Fruit fly (Drosophila melanogaster) whole organism, embryonic: ENCODE results near the gene CG17650.

ENCODE experiments used
- CG10267 ChIP-seq: fragments of 200-800 bp; sonication (Bioruptor generic); optimal IDR thresholded peaks from 2 replicates; lab custom pipeline; 2018; ENCODE audit warnings: missing biosample characterization, mild to moderate bottlenecking, missing genetic modification characterization, moderate library complexity
- CG11504 ChIP-seq: fragments of 200-800 bp; sonication (Bioruptor generic); optimal IDR thresholded peaks from 3 replicates; lab custom pipeline; 2019; ENCODE audit warnings: missing biosample characterization, mild to moderate bottlenecking, missing genetic modification characterization, moderate library complexity
- CG12155 ChIP-seq: fragments of 200-800 bp; sonication (Bioruptor generic); optimal IDR thresholded peaks from 3 replicates; lab custom pipeline; 2016; ENCODE audit warnings: missing biosample characterization, missing genetic modification characterization
- CG14860 ChIP-seq: fragments of 200-800 bp; sonication (Bioruptor generic); IDR thresholded peaks from 3 replicates; pipeline ENCODE4 v1.3.6; 2022; ENCODE audit warnings: missing biosample characterization, missing genetic modification characterization; ENCODE audit not compliant: partially characterized antibody
- CG2116 ChIP-seq: fragments of 200-800 bp; sonication (Bioruptor generic); optimal IDR thresholded peaks from 3 replicates; lab custom pipeline; 2018; ENCODE audit warnings: missing biosample characterization, mild to moderate bottlenecking, missing genetic modification characterization
- CG32532 ChIP-seq: fragments of 200-800 bp; sonication (Bioruptor generic); IDR thresholded peaks from 2 replicates; pipeline ENCODE4 v1.3.6; 2022; ENCODE audit warnings: missing biosample characterization, missing genetic modification characterization
- CG34376 ChIP-seq: fragments of 200-800 bp; sonication (Bioruptor generic); optimal IDR thresholded peaks from 2 replicates; lab custom pipeline; 2018; ENCODE audit warnings: missing biosample characterization, mild to moderate bottlenecking, missing genetic modification characterization
- CG42726 ChIP-seq: fragments of 200-800 bp; sonication (Bioruptor generic); IDR thresholded peaks from 2 replicates; pipeline ENCODE4 v1.3.6; 2022; ENCODE audit warnings: missing biosample characterization, missing genetic modification characterization; ENCODE audit not compliant: partially characterized antibody
- CG43689 ChIP-seq: fragments of 200-800 bp; sonication (Bioruptor generic); IDR thresholded peaks from 2 replicates; pipeline ENCODE4 v1.3.6; 2022; ENCODE audit warnings: missing biosample characterization, missing genetic modification characterization
- CG4617 ChIP-seq: fragments of 200-800 bp; sonication (Bioruptor generic); optimal IDR thresholded peaks from 3 replicates; lab custom pipeline; 2016; ENCODE audit warnings: missing biosample characterization, missing genetic modification characterization, borderline replicate concordance
- CG7987 ChIP-seq: fragments of 200-800 bp; sonication (Bioruptor generic); optimal IDR thresholded peaks from 2 replicates; lab custom pipeline; 2018; ENCODE audit warnings: missing biosample characterization, mild to moderate bottlenecking, missing genetic modification characterization, moderate library complexity
- CG8924 ChIP-seq: fragments of 200-800 bp; optimal IDR thresholded peaks from 3 replicates; lab custom pipeline; 2019; ENCODE audit warnings: missing biosample characterization, mild to moderate bottlenecking, missing genetic modification characterization, moderate library complexity
- CG9797 ChIP-seq: fragments of 200-800 bp; sonication (Bioruptor generic); optimal IDR thresholded peaks from 3 replicates; lab custom pipeline; 2018; ENCODE audit warnings: missing biosample characterization, mild to moderate bottlenecking, missing genetic modification characterization
- CG9817 ChIP-seq: fragments of 200-800 bp; sonication (Bioruptor generic); optimal IDR thresholded peaks from 2 replicates; lab custom pipeline; 2018; ENCODE audit warnings: missing biosample characterization, mild to moderate bottlenecking, missing genetic modification characterization, moderate library complexity
- CG9932 ChIP-seq: fragments of 200-800 bp; sonication (Bioruptor generic); IDR thresholded peaks from 2 replicates; pipeline ENCODE4 v1.3.6; 2022; ENCODE audit warnings: missing biosample characterization, missing genetic modification characterization
- Chrac-16 ChIP-seq: fragments of 200-800 bp; sonication (Bioruptor generic); optimal IDR thresholded peaks from 3 replicates; lab custom pipeline; 2016; ENCODE audit warnings: missing biosample characterization, missing genetic modification characterization
- Dad ChIP-seq: fragments of 200-800 bp; sonication (Bioruptor generic); optimal IDR thresholded peaks from 3 replicates; lab custom pipeline; 2016; ENCODE audit warnings: missing biosample characterization, missing genetic modification characterization
- Dip3 ChIP-seq: fragments of 200-800 bp; sonication (Bioruptor generic); optimal IDR thresholded peaks from 3 replicates; lab custom pipeline; 2016; ENCODE audit warnings: missing biosample characterization, missing genetic modification characterization
- Dll ChIP-seq: fragments of 200-800 bp; sonication (Bioruptor generic); IDR thresholded peaks from 4 replicates; pipeline ENCODE4 v1.3.6; 2022; ENCODE audit warnings: missing biosample characterization, missing genetic modification characterization; ENCODE audit not compliant: partially characterized antibody
- Doc3 ChIP-seq: fragments of 200-800 bp; sonication (Bioruptor generic); IDR thresholded peaks from 3 replicates; pipeline ENCODE4 v1.3.6; 2022; ENCODE audit warnings: missing biosample characterization, missing genetic modification characterization; ENCODE audit not compliant: partially characterized antibody
- HLH4C ChIP-seq: fragments of 200-800 bp; sonication (Bioruptor generic); IDR thresholded peaks from 3 replicates; pipeline ENCODE4 v1.3.6; 2022; ENCODE audit warnings: missing biosample characterization, missing genetic modification characterization; ENCODE audit not compliant: partially characterized antibody
- HLH54F ChIP-seq: fragments of 200-800 bp; sonication (Bioruptor generic); optimal IDR thresholded peaks from 3 replicates; lab custom pipeline; 2016; ENCODE audit warnings: missing biosample characterization, missing genetic modification characterization
- Med ChIP-seq: fragments of 200-800 bp; sonication (Bioruptor generic); peaks from one replicate; lab custom pipeline; 2016; ENCODE audit warnings: missing biosample characterization, missing genetic modification characterization, mild to moderate bottlenecking, inconsistent platforms, moderate library complexity
- NC2α ChIP-seq: fragments of 200-800 bp; sonication (Bioruptor generic); optimal IDR thresholded peaks from 2 replicates; lab custom pipeline; 2016; ENCODE audit warnings: missing biosample characterization, missing genetic modification characterization
- Opbp ChIP-seq: fragments of 200-800 bp; sonication (Bioruptor generic); IDR thresholded peaks from 3 replicates; pipeline ENCODE4 v1.3.6; 2022; ENCODE audit warnings: missing biosample characterization, missing genetic modification characterization; ENCODE audit not compliant: partially characterized antibody
- Pdp1 ChIP-seq, 2 experiments: fragments of 200-800 bp; sonication (Bioruptor generic); optimal IDR thresholded peaks; 3 replicates each; lab custom pipeline; 2016; ENCODE audit warnings: missing biosample characterization in 2 of 2, missing genetic modification characterization in 2 of 2, mild to moderate bottlenecking in 1 of 2, moderate library complexity in 1 of 2
- Rfx ChIP-seq: fragments of 200-800 bp; sonication (Bioruptor generic); IDR thresholded peaks from 2 replicates; pipeline ENCODE4 v1.3.6; 2022; ENCODE audit warnings: missing biosample characterization, missing genetic modification characterization
- Sox102F ChIP-seq: fragments of 200-800 bp; sonication (Bioruptor generic); optimal IDR thresholded peaks from 2 replicates; lab custom pipeline; 2018; ENCODE audit warnings: missing biosample characterization, mild to moderate bottlenecking, missing genetic modification characterization, moderate library complexity
- Sry-δ ChIP-seq: fragments of 200-800 bp; sonication (Bioruptor generic); optimal IDR thresholded peaks from 2 replicates; lab custom pipeline; 2016; ENCODE audit warnings: missing biosample characterization, missing genetic modification characterization
- Xrp1 ChIP-seq: fragments of 200-800 bp; sonication (Bioruptor generic); IDR thresholded peaks from 2 replicates; pipeline ENCODE4 v1.3.6; 2022; ENCODE audit warnings: missing biosample characterization, missing genetic modification characterization
- amos ChIP-seq: fragments of 200-800 bp; sonication (Bioruptor generic); IDR thresholded peaks from 2 replicates; pipeline ENCODE4 v1.3.6; 2022; ENCODE audit warnings: missing biosample characterization, missing genetic modification characterization; ENCODE audit not compliant: partially characterized antibody
- cg ChIP-seq: fragments of 200-800 bp; sonication (Bioruptor generic); optimal IDR thresholded peaks from 3 replicates; lab custom pipeline; 2019; ENCODE audit warnings: missing biosample characterization, mild to moderate bottlenecking, missing genetic modification characterization, moderate library complexity
- chif ChIP-seq, 2 experiments: fragments of 200-800 bp; sonication (Bioruptor generic); optimal IDR thresholded peaks; 3 replicates each; lab custom pipeline; 2016; ENCODE audit warnings: missing biosample characterization in 2 of 2, missing genetic modification characterization in 2 of 2
- chinmo ChIP-seq: fragments of 200-800 bp; sonication (Bioruptor generic); IDR thresholded peaks from 4 replicates; pipeline ENCODE4 v1.3.6; 2022; ENCODE audit warnings: missing biosample characterization, missing genetic modification characterization; ENCODE audit not compliant: partially characterized antibody
- cwo ChIP-seq: fragments of 200-800 bp; sonication (Bioruptor generic); optimal IDR thresholded peaks from 3 replicates; lab custom pipeline; 2017; ENCODE audit warnings: missing biosample characterization, missing genetic modification characterization, mild to moderate bottlenecking, moderate library complexity, missing genetic modification reagents
- hb ChIP-seq: fragments of 200-800 bp; sonication (Bioruptor generic); IDR thresholded peaks from 3 replicates; pipeline ENCODE4 v1.3.6; 2022; ENCODE audit warnings: missing biosample characterization, missing genetic modification characterization; ENCODE audit not compliant: partially characterized antibody
- hbn ChIP-seq: fragments of 200-800 bp; sonication (Bioruptor generic); IDR thresholded peaks from 2 replicates; pipeline ENCODE4 v1.3.6; 2022; ENCODE audit warnings: missing biosample characterization, missing genetic modification characterization; ENCODE audit not compliant: partially characterized antibody
- jumu ChIP-seq: fragments of 200-800 bp; sonication (Bioruptor generic); optimal IDR thresholded peaks from 3 replicates; lab custom pipeline; 2016; ENCODE audit warnings: missing biosample characterization, missing genetic modification characterization
- mld ChIP-seq: fragments of 200-800 bp; sonication (Bioruptor generic); IDR thresholded peaks from 3 replicates; pipeline ENCODE4 v1.3.6; 2022; ENCODE audit warnings: missing biosample characterization, missing genetic modification characterization; ENCODE audit not compliant: partially characterized antibody
- nmo ChIP-seq: fragments of 200-800 bp; sonication (Bioruptor generic); optimal IDR thresholded peaks from 2 replicates; lab custom pipeline; 2018; ENCODE audit warnings: missing biosample characterization, mild to moderate bottlenecking, missing genetic modification characterization, moderate library complexity
- pho ChIP-seq: fragments of 200-800 bp; sonication (Bioruptor generic); optimal IDR thresholded peaks from 2 replicates; lab custom pipeline; 2016; ENCODE audit warnings: missing biosample characterization, missing genetic modification characterization
- pita ChIP-seq: fragments of 200-800 bp; sonication (Bioruptor generic); optimal IDR thresholded peaks from 2 replicates; lab custom pipeline; 2017; ENCODE audit warnings: missing biosample characterization, mild to moderate bottlenecking, missing genetic modification characterization
- scrt ChIP-seq: fragments of 200-800 bp; sonication (Bioruptor generic); optimal IDR thresholded peaks from 2 replicates; lab custom pipeline; 2018; ENCODE audit warnings: missing biosample characterization, mild to moderate bottlenecking, missing genetic modification characterization, moderate library complexity
- trem ChIP-seq: fragments of 200-800 bp; optimal IDR thresholded peaks from 3 replicates; lab custom pipeline; 2019; ENCODE audit warnings: missing biosample characterization, mild to moderate bottlenecking, missing genetic modification characterization, moderate library complexity
- vnd ChIP-seq: fragments of 200-800 bp; sonication (Bioruptor generic); IDR thresholded peaks from 3 replicates; pipeline ENCODE4 v1.3.6; 2022; ENCODE audit warnings: missing biosample characterization, missing genetic modification characterization; ENCODE audit not compliant: partially characterized antibody
- wdn ChIP-seq: fragments of 200-800 bp; sonication (Bioruptor generic); IDR thresholded peaks from 2 replicates; pipeline ENCODE4 v1.3.6; 2022; ENCODE audit warnings: missing biosample characterization, missing genetic modification characterization
- zfh2 ChIP-seq: fragments of 200-800 bp; sonication (Bioruptor generic); optimal IDR thresholded peaks from 2 replicates; lab custom pipeline; 2016; ENCODE audit warnings: missing biosample characterization, missing genetic modification characterization

The CG17650 gene

DNA sequence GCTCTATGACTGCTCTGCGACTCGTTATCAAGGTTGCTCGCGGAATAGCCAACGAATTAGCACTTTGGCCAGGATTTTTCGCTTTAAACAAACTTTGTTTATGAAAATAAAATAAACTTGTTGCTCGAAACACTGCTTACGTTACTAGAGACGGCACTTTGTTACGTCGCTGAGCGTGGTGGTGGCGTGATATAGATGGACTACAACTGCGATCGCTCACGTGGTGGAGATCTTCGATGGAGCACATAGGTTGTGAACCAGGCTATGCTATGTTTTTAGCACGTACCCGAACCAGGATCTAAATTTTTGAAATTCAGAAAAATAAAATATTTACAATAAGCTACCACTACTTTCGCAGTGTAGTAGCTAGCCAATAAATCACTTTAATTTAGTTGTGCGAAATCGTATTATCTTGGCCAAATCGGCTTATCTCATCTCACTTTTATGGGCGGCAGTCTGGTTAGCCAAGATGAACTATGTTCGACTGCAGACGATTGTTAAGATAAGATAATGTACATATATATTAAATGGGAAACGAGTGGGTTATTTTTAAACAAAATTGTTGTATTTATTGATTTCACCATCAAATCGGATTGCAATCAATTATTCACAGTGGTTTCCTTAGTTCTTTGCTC, 43.1 kb downstream of the CG17650 start, which contains the start of gene frtz (continued):
- TF ChIP-seq zfh2 = no peak
- TF ChIP-seq cwo (GFP tag; lab: Kevin White, UChicago) = no peak
- peak; percentile 95 for TF ChIP-seq Sry-δ (GFP tag; lab: Kevin White, UChicago)
- TF ChIP-seq CG10267 (tag; lab: Kevin White, UChicago) = peak; percentile 38
- peak; percentile 81; the same call in 2 of the 3 replicates for TF ChIP-seq mld (GFP tag; lab: Robert Waterston, UW)
- peak; percentile 13 for TF ChIP-seq HLH54F (GFP tag; lab: Kevin White, UChicago)
- peak; percentile 71 for TF ChIP-seq scrt (GFP tag; lab: Kevin White, UChicago)
- TF ChIP-seq HLH4C = peak; percentile 63
- TF ChIP-seq pho (GFP tag; lab: Kevin White, UChicago) = peak; percentile 19
- peak; percentile 89 for TF ChIP-seq CG11504 (tag; lab: Kevin White, UChicago)
- peak; percentile 55 for TF ChIP-seq CG9797 (GFP tag; lab: Kevin White, UChicago)
- peak; percentile 91; the same call in 1 of the 2 replicates for TF ChIP-seq amos (GFP tag; lab: Robert Waterston, UW)
- TF ChIP-seq chif (GFP tag; optimal IDR thresholded peaks at IDR 0.05; lab: Kevin White, UChicago) = peak in 1 of 2 experiments; percentile 33
- TF ChIP-seq Sox102F (GFP tag; lab: Kevin White, UChicago) = no peak
- peak; percentile 32 for TF ChIP-seq nmo (GFP tag; lab: Kevin White, UChicago)
- TF ChIP-seq Xrp1 (GFP tag; lab: Robert Waterston, UW) = 0 out of 2 replicates have a peak, but pooled peaks have one; percentile 24
- TF ChIP-seq CG8924 = peak; percentile 5
- TF ChIP-seq NC2α (GFP tag; lab: Kevin White, UChicago) = no peak
- no peak for TF ChIP-seq Dad (GFP tag; lab: Kevin White, UChicago)
- TF ChIP-seq Med (GFP tag; lab: Kevin White, UChicago) = peak; percentile 88
- TF ChIP-seq Dip3 (GFP tag; lab: Kevin White, UChicago) = peak; percentile 33
- peak; percentile 70 for TF ChIP-seq hbn (GFP tag; lab: Robert Waterston, UW)
- TF ChIP-seq trem (tag; lab: Kevin White, UChicago) = peak; percentile 55
- peak; percentile 85 for TF ChIP-seq pita (GFP tag; lab: Kevin White, UChicago)
- peak; percentile 92 for TF ChIP-seq Opbp (GFP tag; lab: Robert Waterston, UW)
- no peak for TF ChIP-seq CG43689 (GFP tag; lab: Robert Waterston, UW)
- peak; percentile 1 for TF ChIP-seq CG2116 (GFP tag; lab: Kevin White, UChicago)
- peak; percentile 62 for TF ChIP-seq Doc3 (GFP tag; lab: Robert Waterston, UW)
- TF ChIP-seq CG14860 = peak; percentile 59; the same call in 2 of the 3 replicates
- TF ChIP-seq CG9932 = peak; percentile 71
- peak; percentile 80 for TF ChIP-seq CG34376 (GFP tag; lab: Kevin White, UChicago)
- TF ChIP-seq Chrac-16 (GFP tag; lab: Kevin White, UChicago) = no peak
- peak; percentile 29 for TF ChIP-seq CG12155 (GFP tag; lab: Kevin White, UChicago)
- TF ChIP-seq chinmo = 0 out of 4 replicates have a peak, but pooled peaks have one; percentile 42
- peak; percentile 82 for TF ChIP-seq CG42726
- no peak for TF ChIP-seq cg (GFP tag; lab: Kevin White, UChicago)
- TF ChIP-seq jumu (GFP tag; lab: Kevin White, UChicago) = peak; percentile 24
- TF ChIP-seq hb = peak; percentile 66
- peak in 1 of 2 experiments; percentile 35 for TF ChIP-seq Pdp1 (GFP tag; optimal IDR thresholded peaks at IDR 0.05; lab: Kevin White, UChicago)
- peak; percentile 53 for TF ChIP-seq CG4617
- TF ChIP-seq Dll (GFP tag; lab: Robert Waterston, UW) = peak; percentile 80
- 0 out of 2 replicates have a peak, but pooled peaks have one; percentile 9 for TF ChIP-seq wdn
- peak; percentile 19; the same call in 1 of the 2 replicates for TF ChIP-seq CG32532
- peak; percentile 68 for TF ChIP-seq vnd (GFP tag; lab: Robert Waterston, UW)
- TF ChIP-seq Rfx (GFP tag; lab: Robert Waterston, UW) = peak; percentile 54; the same call in 1 of the 2 replicates
- peak; percentile 9 for TF ChIP-seq CG9817 (tag; lab: Kevin White, UChicago)
- TF ChIP-seq CG7987 (GFP tag; lab: Kevin White, UChicago) = no peak
